Fruit fly (Drosophila melanogaster) whole organism, embryonic: ENCODE measurements around the gene CG6055.

Source experiments
- Adf1 ChIP-seq: fragments of 200-800 bp; sonication (Bioruptor generic); IDR thresholded peaks from 2 replicates; pipeline ENCODE4 v1.3.6; 2022; ENCODE audit warnings: missing biosample characterization, missing genetic modification characterization
- Atf-2 ChIP-seq: fragments of 200-800 bp; sonication (Bioruptor generic); optimal IDR thresholded peaks from 2 replicates; lab custom pipeline; 2016; ENCODE audit warnings: missing biosample characterization, missing genetic modification characterization
- Atf3 ChIP-seq: fragments of 200-800 bp; sonication (Bioruptor generic); optimal IDR thresholded peaks from 3 replicates; lab custom pipeline; 2016; ENCODE audit warnings: missing biosample characterization, missing genetic modification characterization
- CG10321 ChIP-seq: fragments of 200-800 bp; sonication (Bioruptor generic); IDR thresholded peaks from 2 replicates; pipeline ENCODE4 v1.3.6; 2022; ENCODE audit warnings: missing biosample characterization, missing genetic modification characterization
- CG11695 ChIP-seq: fragments of 200-800 bp; sonication (Bioruptor generic); IDR thresholded peaks from 3 replicates; pipeline ENCODE4 v1.3.6; 2022; ENCODE audit warnings: missing biosample characterization, missing genetic modification characterization
- CG13123 ChIP-seq: fragments of 200-800 bp; sonication (Bioruptor generic); optimal IDR thresholded peaks from 2 replicates; lab custom pipeline; 2016; ENCODE audit warnings: missing biosample characterization, missing genetic modification characterization
- CG13624 ChIP-seq: fragments of 200-800 bp; sonication (Bioruptor generic); optimal IDR thresholded peaks from 2 replicates; lab custom pipeline; 2016; ENCODE audit warnings: missing biosample characterization, missing genetic modification characterization
- CG15514 ChIP-seq: fragments of 200-800 bp; sonication (Bioruptor generic); optimal IDR thresholded peaks from 3 replicates; lab custom pipeline; 2017; ENCODE audit warnings: missing biosample characterization, missing genetic modification characterization, mild to moderate bottlenecking, moderate library complexity, missing genetic modification reagents
- CG1602 ChIP-seq: fragments of 200-800 bp; sonication (Bioruptor generic); optimal IDR thresholded peaks from 3 replicates; lab custom pipeline; 2016; ENCODE audit warnings: missing biosample characterization, missing genetic modification characterization
- CG1647 ChIP-seq: fragments of 200-800 bp; sonication (Bioruptor generic); optimal IDR thresholded peaks from 3 replicates; lab custom pipeline; 2016; ENCODE audit warnings: missing biosample characterization, missing genetic modification characterization
- CG16779 ChIP-seq: fragments of 200-800 bp; sonication (Bioruptor generic); IDR thresholded peaks from 2 replicates; pipeline ENCODE4 v1.3.6; 2022; ENCODE audit warnings: missing biosample characterization, missing genetic modification characterization
- CG17568 ChIP-seq: fragments of 200-800 bp; sonication (Bioruptor generic); optimal IDR thresholded peaks from 2 replicates; lab custom pipeline; 2018; ENCODE audit warnings: missing biosample characterization, mild to moderate bottlenecking, missing genetic modification characterization, moderate library complexity
- CG17829 ChIP-seq: fragments of 200-800 bp; optimal IDR thresholded peaks from 2 replicates; lab custom pipeline; 2019; ENCODE audit warnings: missing biosample characterization, mild to moderate bottlenecking, missing genetic modification characterization, moderate library complexity
- CG2116 ChIP-seq: fragments of 200-800 bp; sonication (Bioruptor generic); optimal IDR thresholded peaks from 3 replicates; lab custom pipeline; 2018; ENCODE audit warnings: missing biosample characterization, mild to moderate bottlenecking, missing genetic modification characterization
- CG3065 ChIP-seq: fragments of 200-800 bp; sonication (Bioruptor generic); optimal IDR thresholded peaks from 2 replicates; lab custom pipeline; 2016; ENCODE audit warnings: missing biosample characterization, missing genetic modification characterization
- CG32532 ChIP-seq: fragments of 200-800 bp; sonication (Bioruptor generic); IDR thresholded peaks from 2 replicates; pipeline ENCODE4 v1.3.6; 2022; ENCODE audit warnings: missing biosample characterization, missing genetic modification characterization
- CG3847 ChIP-seq: fragments of 200-800 bp; sonication (Bioruptor generic); IDR thresholded peaks from 2 replicates; pipeline ENCODE4 v1.3.6; 2022; ENCODE audit warnings: missing biosample characterization, missing genetic modification characterization
- CG43689 ChIP-seq: fragments of 200-800 bp; sonication (Bioruptor generic); IDR thresholded peaks from 2 replicates; pipeline ENCODE4 v1.3.6; 2022; ENCODE audit warnings: missing biosample characterization, missing genetic modification characterization
- CG6272 ChIP-seq: fragments of 200-800 bp; sonication (Bioruptor generic); IDR thresholded peaks from 2 replicates; pipeline ENCODE4 v1.3.6; 2022; ENCODE audit warnings: missing biosample characterization, missing genetic modification characterization
- CG6683 ChIP-seq: fragments of 200-800 bp; sonication (Bioruptor generic); optimal IDR thresholded peaks from 2 replicates; lab custom pipeline; 2017; ENCODE audit warnings: missing biosample characterization, mild to moderate bottlenecking, missing genetic modification characterization, missing genetic modification reagents
- CG6689 ChIP-seq: fragments of 200-800 bp; sonication (Bioruptor generic); IDR thresholded peaks from 2 replicates; pipeline ENCODE4 v1.3.6; 2022; ENCODE audit warnings: missing biosample characterization, missing genetic modification characterization
- CG6765 ChIP-seq: fragments of 200-800 bp; sonication (Bioruptor generic); optimal IDR thresholded peaks from 3 replicates; lab custom pipeline; 2017; ENCODE audit warnings: missing biosample characterization, mild to moderate bottlenecking, missing genetic modification characterization
- CTCF ChIP-seq: fragments of 200-800 bp; sonication (Bioruptor generic); optimal IDR thresholded peaks from 2 replicates; lab custom pipeline; 2017; ENCODE audit warnings: missing biosample characterization, mild to moderate bottlenecking, missing genetic modification characterization, moderate library complexity
- Dad ChIP-seq: fragments of 200-800 bp; sonication (Bioruptor generic); optimal IDR thresholded peaks from 3 replicates; lab custom pipeline; 2016; ENCODE audit warnings: missing biosample characterization, missing genetic modification characterization
- Dbx ChIP-seq: fragments of 200-800 bp; sonication (Bioruptor generic); IDR thresholded peaks from 3 replicates; pipeline ENCODE4 v1.3.6; 2022; ENCODE audit warnings: missing biosample characterization, missing genetic modification characterization
- Dref ChIP-seq: fragments of 200-800 bp; sonication (Bioruptor generic); IDR thresholded peaks from 2 replicates; pipeline ENCODE4 v1.3.6; 2022; ENCODE audit warnings: missing biosample characterization, missing genetic modification characterization
- Max ChIP-seq: fragments of 200-800 bp; sonication (Bioruptor generic); optimal IDR thresholded peaks from 2 replicates; lab custom pipeline; 2016; ENCODE audit warnings: missing biosample characterization, mild to moderate bottlenecking, missing genetic modification characterization
- Meics ChIP-seq: fragments of 200-800 bp; sonication (Bioruptor generic); optimal IDR thresholded peaks from 2 replicates; lab custom pipeline; 2017; ENCODE audit warnings: missing biosample characterization, mild to moderate bottlenecking, missing genetic modification characterization
- Nf-YA ChIP-seq: fragments of 200-800 bp; sonication (Bioruptor generic); IDR thresholded peaks from 2 replicates; pipeline ENCODE4 v1.3.6; 2022; ENCODE audit warnings: missing biosample characterization, missing genetic modification characterization
- Sox100B ChIP-seq: fragments of 200-800 bp; sonication (Bioruptor generic); optimal IDR thresholded peaks from 3 replicates; lab custom pipeline; 2018; ENCODE audit warnings: missing biosample characterization, mild to moderate bottlenecking, missing genetic modification characterization
- Ssrp ChIP-seq: fragments of 200-800 bp; sonication (Bioruptor generic); optimal IDR thresholded peaks from 2 replicates; lab custom pipeline; 2018; ENCODE audit warnings: missing biosample characterization, mild to moderate bottlenecking, missing genetic modification characterization, moderate library complexity
- ato ChIP-seq: fragments of 200-800 bp; sonication (Bioruptor generic); IDR thresholded peaks from 2 replicates; pipeline ENCODE4 v1.3.6; 2022; ENCODE audit warnings: missing biosample characterization, missing genetic modification characterization; ENCODE audit not compliant: partially characterized antibody
- bab2 ChIP-seq: fragments of 200-800 bp; sonication (Bioruptor generic); optimal IDR thresholded peaks from 2 replicates; lab custom pipeline; 2016; ENCODE audit warnings: missing biosample characterization, missing genetic modification characterization
- bowl ChIP-seq: fragments of 200-800 bp; sonication (Bioruptor generic); IDR thresholded peaks from 2 replicates; pipeline ENCODE4 v1.3.6; 2022; ENCODE audit warnings: missing biosample characterization, missing genetic modification characterization
- crc ChIP-seq: fragments of 200-800 bp; sonication (Bioruptor generic); optimal IDR thresholded peaks from 2 replicates; lab custom pipeline; 2016; ENCODE audit warnings: missing biosample characterization, missing genetic modification characterization
- dm ChIP-seq: fragments of 200-800 bp; sonication (Bioruptor generic); optimal IDR thresholded peaks from 3 replicates; lab custom pipeline; 2016; ENCODE audit warnings: missing biosample characterization, missing genetic modification characterization
- dpn ChIP-seq, 2 experiments: fragments of 200-800 bp; sonication (Bioruptor generic); optimal IDR thresholded peaks; 3 replicates each; lab custom pipeline; 2016; ENCODE audit warnings: missing biosample characterization in 2 of 2, missing genetic modification characterization in 2 of 2
- gro ChIP-seq: fragments of 200-800 bp; sonication (Bioruptor generic); optimal IDR thresholded peaks from 2 replicates; lab custom pipeline; 2016; ENCODE audit warnings: missing biosample characterization, missing genetic modification characterization
- kay ChIP-seq: fragments of 200-800 bp; sonication (Bioruptor generic); optimal IDR thresholded peaks from 2 replicates; lab custom pipeline; 2016; ENCODE audit warnings: missing biosample characterization, missing genetic modification characterization
- ken ChIP-seq: fragments of 200-800 bp; sonication (Bioruptor generic); IDR thresholded peaks from 3 replicates; pipeline ENCODE4 v1.3.6; 2022; ENCODE audit warnings: missing biosample characterization, missing genetic modification characterization
- mirr ChIP-seq: fragments of 200-800 bp; sonication (Bioruptor generic); optimal IDR thresholded peaks from 3 replicates; lab custom pipeline; 2018; ENCODE audit warnings: missing biosample characterization, mild to moderate bottlenecking, missing genetic modification characterization
- phol ChIP-seq: fragments of 200-800 bp; sonication (Bioruptor generic); optimal IDR thresholded peaks from 3 replicates; lab custom pipeline; 2018; ENCODE audit warnings: missing biosample characterization, mild to moderate bottlenecking, missing genetic modification characterization, moderate library complexity
- repo ChIP-seq: fragments of 200-800 bp; sonication (Bioruptor generic); optimal IDR thresholded peaks from 2 replicates; lab custom pipeline; 2016; ENCODE audit warnings: missing biosample characterization, missing genetic modification characterization
- seq ChIP-seq: fragments of 200-800 bp; sonication (Bioruptor generic); IDR thresholded peaks from 2 replicates; pipeline ENCODE4 v1.3.6; 2022; ENCODE audit warnings: missing biosample characterization, missing genetic modification characterization
- sim ChIP-seq: fragments of 200-800 bp; sonication (Bioruptor generic); IDR thresholded peaks from 2 replicates; pipeline ENCODE4 v1.3.6; 2022; ENCODE audit warnings: missing biosample characterization, missing genetic modification characterization
- sug ChIP-seq: fragments of 200-800 bp; optimal IDR thresholded peaks from 2 replicates; lab custom pipeline; 2019; ENCODE audit warnings: missing biosample characterization, mild to moderate bottlenecking, missing genetic modification characterization, moderate library complexity
- tio ChIP-seq: fragments of 200-800 bp; sonication (Bioruptor generic); optimal IDR thresholded peaks from 2 replicates; lab custom pipeline; 2017; ENCODE audit warnings: missing biosample characterization, missing genetic modification characterization, inconsistent platforms
- tna ChIP-seq: fragments of 200-800 bp; sonication (Bioruptor generic); IDR thresholded peaks from 2 replicates; pipeline ENCODE4 v1.3.6; 2022; ENCODE audit warnings: missing biosample characterization, missing genetic modification characterization; ENCODE audit not compliant: partially characterized antibody
- ttk ChIP-seq: fragments of 200-800 bp; sonication (Bioruptor generic); IDR thresholded peaks from 2 replicates; pipeline ENCODE4 v2.1.2; 2022; ENCODE audit warnings: missing biosample characterization, missing genetic modification characterization
- wdn ChIP-seq: fragments of 200-800 bp; sonication (Bioruptor generic); IDR thresholded peaks from 2 replicates; pipeline ENCODE4 v1.3.6; 2022; ENCODE audit warnings: missing biosample characterization, missing genetic modification characterization

Gene CG6055

DNA sequence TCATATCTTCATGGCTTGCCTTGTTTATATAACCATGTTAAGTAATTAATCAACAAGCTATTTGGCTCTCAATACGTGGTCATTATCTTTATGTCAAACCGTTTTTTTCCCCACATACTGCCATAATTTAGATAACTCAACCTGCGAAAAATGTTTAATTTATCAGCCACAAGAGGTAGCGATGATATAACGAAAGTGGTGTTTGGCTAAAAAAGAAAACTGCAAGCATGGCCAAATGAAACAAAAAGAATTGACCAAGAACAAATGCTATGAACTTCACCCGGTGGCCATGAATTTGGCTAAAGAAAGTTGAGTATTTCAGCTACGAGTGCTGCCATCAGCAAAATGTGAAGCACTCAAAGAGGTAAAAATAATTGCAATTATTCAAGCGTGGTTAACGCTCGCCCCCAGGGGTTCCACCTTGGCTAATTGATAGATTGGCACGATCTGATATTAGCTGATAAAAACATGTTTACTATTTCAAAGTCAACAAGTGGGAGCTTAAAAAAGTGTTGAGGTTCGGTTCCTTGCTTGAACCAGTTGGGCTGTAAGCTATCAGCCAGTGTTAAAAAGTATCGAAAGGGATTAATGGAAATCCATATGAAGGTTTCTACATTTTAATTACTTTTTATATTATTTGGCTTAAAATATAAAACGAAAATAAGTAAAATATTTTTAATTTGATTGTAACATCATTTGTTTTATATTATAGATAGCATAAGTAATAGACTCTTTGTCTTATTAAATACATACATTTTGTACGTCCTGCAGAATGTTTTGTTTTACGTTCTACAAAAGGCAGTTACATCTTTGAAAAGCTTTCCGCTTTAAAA, 29.6 kb upstream of the CG6055 start (continued):
- TF ChIP-seq bab2 (GFP tag; lab: Kevin White, UChicago) = peak; percentile 84
- TF ChIP-seq CG6272 (GFP tag; lab: Robert Waterston, UW) = no peak
- peak; percentile 40 for TF ChIP-seq dm (GFP tag; lab: Kevin White, UChicago)
- peak; percentile 55 for TF ChIP-seq CG6683 (GFP tag; lab: Kevin White, UChicago)
- TF ChIP-seq CG17829 (tag; lab: Kevin White, UChicago) = no peak
- no peak for TF ChIP-seq sim (GFP tag; lab: Robert Waterston, UW)
- TF ChIP-seq ato (GFP tag; lab: Robert Waterston, UW) = no peak
- TF ChIP-seq Dref (GFP tag; lab: Robert Waterston, UW) = no peak
- peak; percentile 71 for TF ChIP-seq CG3847 (GFP tag; lab: Robert Waterston, UW)
- TF ChIP-seq CG6765 = peak; percentile 52
- peak; percentile 64 for TF ChIP-seq repo (GFP tag; lab: Kevin White, UChicago)
- peak; percentile 77 for TF ChIP-seq CG13624 (GFP tag; lab: Kevin White, UChicago)
- peak; percentile 63 for TF ChIP-seq Atf-2 (GFP tag; lab: Kevin White, UChicago)
- peak; percentile 64 for TF ChIP-seq wdn (GFP tag; lab: Robert Waterston, UW)
- peak; percentile 72 for TF ChIP-seq Nf-YA (GFP tag; lab: Robert Waterston, UW)
- TF ChIP-seq CG43689 (GFP tag; lab: Robert Waterston, UW) = peak; percentile 80
- peak; percentile 33 for TF ChIP-seq CG3065
- peak; percentile 70; the same call in 2 of the 3 replicates for TF ChIP-seq CG11695 (GFP tag; lab: Robert Waterston, UW)
- TF ChIP-seq Meics (GFP tag; lab: Kevin White, UChicago) = peak; percentile 77
- TF ChIP-seq CG1647 (GFP tag; lab: Kevin White, UChicago) = peak; percentile 83
- peak; percentile 84 for TF ChIP-seq seq (GFP tag; lab: Robert Waterston, UW)
- TF ChIP-seq phol (tag; lab: Kevin White, UChicago) = no peak
- TF ChIP-seq CG15514 = peak; percentile 91
- peak; percentile 47 for TF ChIP-seq crc
- TF ChIP-seq CG6689 (GFP tag; lab: Robert Waterston, UW) = peak; percentile 42
- TF ChIP-seq CTCF (GFP tag; lab: Kevin White, UChicago) = peak; percentile 76
- peak; percentile 53 for TF ChIP-seq Sox100B (GFP tag; lab: Kevin White, UChicago)
- peak; percentile 36 for TF ChIP-seq CG1602
- TF ChIP-seq CG2116 (GFP tag; lab: Kevin White, UChicago) = peak; percentile 33
- TF ChIP-seq sug (tag; lab: Kevin White, UChicago) = peak; percentile 99
- TF ChIP-seq CG32532 (GFP tag; lab: Robert Waterston, UW) = peak; percentile 58; the same call in 1 of the 2 replicates
- TF ChIP-seq ken (GFP tag; lab: Robert Waterston, UW) = no peak
- no peak for TF ChIP-seq Ssrp (tag; lab: Kevin White, UChicago)
- peak; percentile 53 for TF ChIP-seq Dad (GFP tag; lab: Kevin White, UChicago)
- TF ChIP-seq Atf3 (GFP tag; lab: Kevin White, UChicago) = peak; percentile 27
- peak; percentile 46 for TF ChIP-seq kay (GFP tag; lab: Kevin White, UChicago)
- TF ChIP-seq ttk (GFP tag; lab: Robert Waterston, UW) = peak; percentile 31; the same call in 1 of the 2 replicates
- TF ChIP-seq CG13123 (GFP tag; lab: Kevin White, UChicago) = peak; percentile 79
- TF ChIP-seq mirr (GFP tag; lab: Kevin White, UChicago) = peak; percentile 94
- no peak for TF ChIP-seq tna (GFP tag; lab: Robert Waterston, UW)
- peak; percentile 64 for TF ChIP-seq gro (GFP tag; lab: Kevin White, UChicago)
- peak; percentile 43; the same call in 1 of the 2 replicates for TF ChIP-seq CG16779 (GFP tag; lab: Robert Waterston, UW)
- peak; percentile 83 for TF ChIP-seq Dbx (GFP tag; lab: Robert Waterston, UW)
- peak; percentile 68 for TF ChIP-seq tio (GFP tag; lab: Kevin White, UChicago)
- peak; percentile 70 for TF ChIP-seq bowl (GFP tag; lab: Robert Waterston, UW)
- TF ChIP-seq Adf1 (GFP tag; lab: Robert Waterston, UW) = peak; percentile 39
- peak; percentile 79 for TF ChIP-seq CG17568
- peak; percentile 51 to 88 for TF ChIP-seq dpn (GFP tag; optimal IDR thresholded peaks at IDR 0.05; lab: Kevin White, UChicago)
- peak; percentile 32 for TF ChIP-seq Max (GFP tag; lab: Kevin White, UChicago)
- no peak for TF ChIP-seq CG10321 (GFP tag; lab: Robert Waterston, UW)
